Worm (Caenorhabditis elegans) whole organism, L4 larva: ENCODE results near the gene C44F1.1.

ENCODE experiments used
- aha-1 ChIP-seq: fragments of 150-350 bp; peaks from one replicate; lab custom pipeline; 2014; ENCODE audit warnings: missing biosample characterization, missing genetic modification characterization
- daf-8 ChIP-seq: fragments of 200-800 bp; sonication (Bioruptor generic); IDR thresholded peaks from 2 replicates; pipeline ENCODE4 v1.3.6; 2022; ENCODE audit warnings: missing genetic modification characterization, missing compliant biosample characterization
- fkh-10 ChIP-seq: fragments of 150-350 bp; optimal IDR thresholded peaks from 2 replicates; lab custom pipeline; 2014; ENCODE audit warnings: missing biosample characterization, missing genetic modification reagents, missing genetic modification characterization
- fos-1 ChIP-seq: fragments of 150-350 bp; optimal IDR thresholded peaks from 2 replicates; lab custom pipeline; 2014; ENCODE audit warnings: missing biosample characterization, missing genetic modification characterization
- nhr-237 ChIP-seq: sonication (generic microtip); optimal IDR thresholded peaks from 2 replicates; lab custom pipeline; 2017; ENCODE audit warnings: missing biosample characterization, missing genetic modification characterization
- unc-130 ChIP-seq: sonication (generic microtip); optimal IDR thresholded peaks from 2 replicates; lab custom pipeline; 2016; ENCODE audit warnings: missing genetic modification reagents, missing genetic modification characterization, missing compliant biosample characterization
- unc-39 ChIP-seq: sonication (generic microtip); optimal IDR thresholded peaks from 2 replicates; lab custom pipeline; 2017; ENCODE audit warnings: missing biosample characterization, missing genetic modification characterization
- ztf-11 ChIP-seq: fragments of 150-350 bp; optimal IDR thresholded peaks from 2 replicates; lab custom pipeline; 2014; ENCODE audit warnings: missing biosample characterization, missing genetic modification characterization
- ztf-7 ChIP-seq: fragments of 150-350 bp; optimal IDR thresholded peaks from 2 replicates; lab custom pipeline; 2014; ENCODE audit warnings: missing biosample characterization, missing genetic modification characterization

DNA sequence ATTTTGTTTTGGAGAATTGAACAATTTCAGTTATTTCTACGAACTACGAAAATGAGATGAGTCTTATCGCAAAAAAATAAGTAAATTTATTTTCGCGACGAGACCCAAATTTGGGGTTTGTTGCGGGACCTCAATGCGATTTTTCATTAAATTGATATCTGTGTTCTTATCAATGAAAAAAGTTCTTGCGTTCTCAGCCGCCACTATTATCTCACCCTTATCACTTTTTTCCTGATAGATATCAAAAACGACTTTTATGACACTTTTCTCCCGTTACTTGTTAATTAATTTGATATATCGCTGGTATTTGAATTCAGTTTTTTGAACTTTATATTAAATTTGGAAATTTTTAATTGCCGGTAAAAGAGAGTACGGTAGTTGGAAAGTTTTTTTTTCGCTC, 22.0 kb downstream of the C44F1.1 start:
- TF ChIP-seq aha-1 (tag; lab: Kevin White, UChicago) (no peak), nhr-237 (tag; lab: Kevin White, UChicago) (no peak), unc-39 (no peak), daf-8 (GFP tag; lab: Robert Waterston, UW) (no peak), unc-130 (GFP tag; lab: Kevin White, UChicago) (no peak), fkh-10 (GFP tag; lab: Kevin White, UChicago) (no peak), ztf-7 (tag; lab: Kevin White, UChicago) (no peak), fos-1 (no peak), ztf-11 (tag; lab: Kevin White, UChicago) (no peak)
